Fruit fly (Drosophila melanogaster) whole organism, embryonic: ENCODE measurements around the gene dmrt11E.

Experiments used
- Atf-2 ChIP-seq: fragments of 200-800 bp; sonication (Bioruptor generic); optimal IDR thresholded peaks from 2 replicates; lab custom pipeline; 2016; ENCODE audit warnings: missing biosample characterization, missing genetic modification characterization
- Awh ChIP-seq: fragments of 200-800 bp; sonication (Bioruptor generic); IDR thresholded peaks from 2 replicates; pipeline ENCODE4, ENCODE4 v1.3.6; 2022; ENCODE audit warnings: missing biosample characterization, missing genetic modification characterization
- B-H2 ChIP-seq: fragments of 200-800 bp; sonication (Bioruptor generic); optimal IDR thresholded peaks from 2 replicates; lab custom pipeline; 2018; ENCODE audit warnings: missing biosample characterization, mild to moderate bottlenecking, missing genetic modification characterization
- Bgb ChIP-seq: fragments of 200-800 bp; sonication (Bioruptor generic); IDR thresholded peaks from 2 replicates; pipeline ENCODE4 v1.3.6; 2022; ENCODE audit warnings: missing biosample characterization, missing genetic modification characterization; ENCODE audit not compliant: partially characterized antibody
- CG10366 ChIP-seq: fragments of 200-800 bp; sonication (Bioruptor generic); IDR thresholded peaks from 2 replicates; pipeline ENCODE4 v1.3.6; 2022; ENCODE audit warnings: missing biosample characterization, missing genetic modification characterization
- CG11247 ChIP-seq: fragments of 200-800 bp; sonication (Bioruptor generic); IDR thresholded peaks from 2 replicates; pipeline ENCODE4 v1.3.6; 2022; ENCODE audit warnings: missing biosample characterization, missing genetic modification characterization
- CG11398 ChIP-seq: fragments of 200-800 bp; sonication (Bioruptor generic); optimal IDR thresholded peaks from 2 replicates; lab custom pipeline; 2016; ENCODE audit warnings: missing biosample characterization, missing genetic modification characterization
- CG11456 ChIP-seq: fragments of 200-800 bp; sonication (Bioruptor generic); IDR thresholded peaks from 3 replicates; pipeline ENCODE4 v1.3.6; 2022; ENCODE audit warnings: missing biosample characterization, missing genetic modification characterization
- CG11560 ChIP-seq: fragments of 200-800 bp; sonication (Bioruptor generic); IDR thresholded peaks from 3 replicates; pipeline ENCODE4 v1.3.6; 2022; ENCODE audit warnings: missing biosample characterization, missing genetic modification characterization
- CG12104 ChIP-seq: fragments of 200-800 bp; sonication (Bioruptor generic); optimal IDR thresholded peaks from 3 replicates; lab custom pipeline; 2016; ENCODE audit warnings: missing biosample characterization, missing genetic modification characterization
- CG16813 ChIP-seq: fragments of 200-800 bp; sonication (Bioruptor generic); IDR thresholded peaks from 3 replicates; pipeline ENCODE4 v1.3.6; 2022; ENCODE audit warnings: missing biosample characterization, missing genetic modification characterization; ENCODE audit not compliant: partially characterized antibody
- CG17361 ChIP-seq: fragments of 200-800 bp; sonication (Bioruptor generic); IDR thresholded peaks from 3 replicates; pipeline ENCODE4 v1.3.6; 2022; ENCODE audit warnings: missing biosample characterization, missing genetic modification characterization
- CG1792 ChIP-seq: fragments of 200-800 bp; sonication (Bioruptor generic); optimal IDR thresholded peaks from 2 replicates; lab custom pipeline; 2016; ENCODE audit warnings: missing biosample characterization, missing genetic modification characterization
- CG3847 ChIP-seq: fragments of 200-800 bp; sonication (Bioruptor generic); IDR thresholded peaks from 2 replicates; pipeline ENCODE4 v1.3.6; 2022; ENCODE audit warnings: missing biosample characterization, missing genetic modification characterization
- CG4328 ChIP-seq: fragments of 200-800 bp; sonication (Bioruptor generic); optimal IDR thresholded peaks from 3 replicates; lab custom pipeline; 2017; ENCODE audit warnings: missing biosample characterization, missing genetic modification reagents, missing genetic modification characterization
- CG43689 ChIP-seq: fragments of 200-800 bp; sonication (Bioruptor generic); IDR thresholded peaks from 2 replicates; pipeline ENCODE4 v1.3.6; 2022; ENCODE audit warnings: missing biosample characterization, missing genetic modification characterization
- CG4424 ChIP-seq: fragments of 200-800 bp; sonication (Bioruptor generic); optimal IDR thresholded peaks from 3 replicates; lab custom pipeline; 2016; ENCODE audit warnings: missing biosample characterization, missing genetic modification characterization
- CG6254 ChIP-seq: fragments of 200-800 bp; sonication (Bioruptor generic); optimal IDR thresholded peaks from 3 replicates; lab custom pipeline; 2017; ENCODE audit warnings: mild to moderate bottlenecking, missing biosample characterization, missing genetic modification reagents, missing genetic modification characterization
- CG6765 ChIP-seq: fragments of 200-800 bp; sonication (Bioruptor generic); optimal IDR thresholded peaks from 3 replicates; lab custom pipeline; 2017; ENCODE audit warnings: missing biosample characterization, mild to moderate bottlenecking, missing genetic modification characterization
- CG8281 ChIP-seq: fragments of 200-800 bp; sonication (Bioruptor generic); optimal IDR thresholded peaks from 2 replicates; lab custom pipeline; 2018; ENCODE audit warnings: missing biosample characterization, mild to moderate bottlenecking, missing genetic modification characterization, moderate library complexity
- CG8944 ChIP-seq: fragments of 200-800 bp; sonication (Bioruptor generic); optimal IDR thresholded peaks from 3 replicates; lab custom pipeline; 2016; ENCODE audit warnings: missing biosample characterization, missing genetic modification characterization
- Camta ChIP-seq: fragments of 200-800 bp; sonication (Bioruptor generic); optimal IDR thresholded peaks from 2 replicates; lab custom pipeline; 2016; ENCODE audit warnings: missing biosample characterization, missing genetic modification characterization
- D19A ChIP-seq: fragments of 200-800 bp; optimal IDR thresholded peaks from 3 replicates; lab custom pipeline; 2019; ENCODE audit warnings: missing biosample characterization, mild to moderate bottlenecking, missing genetic modification characterization, moderate library complexity
- E2f1 ChIP-seq: fragments of 200-800 bp; sonication (Bioruptor generic); IDR thresholded peaks from 2 replicates; pipeline ENCODE4 v1.3.6; 2022; ENCODE audit warnings: missing biosample characterization, missing genetic modification characterization
- Jarid2 ChIP-seq: fragments of 200-800 bp; sonication (Bioruptor generic); optimal IDR thresholded peaks from 3 replicates; lab custom pipeline; 2017; ENCODE audit warnings: mild to moderate bottlenecking, missing biosample characterization, missing genetic modification reagents, missing genetic modification characterization
- Nf-YA ChIP-seq: fragments of 200-800 bp; sonication (Bioruptor generic); IDR thresholded peaks from 2 replicates; pipeline ENCODE4 v1.3.6; 2022; ENCODE audit warnings: missing biosample characterization, missing genetic modification characterization
- Optix ChIP-seq: fragments of 200-800 bp; sonication (Bioruptor generic); IDR thresholded peaks from 3 replicates; pipeline ENCODE4 v1.3.6; 2022; ENCODE audit warnings: missing biosample characterization, missing genetic modification characterization
- Rx ChIP-seq: fragments of 200-800 bp; sonication (Bioruptor generic); IDR thresholded peaks from 2 replicates; pipeline ENCODE4 v1.3.6; 2022; ENCODE audit warnings: missing biosample characterization, missing genetic modification characterization
- Xbp1 ChIP-seq: fragments of 200-800 bp; sonication (Bioruptor generic); optimal IDR thresholded peaks from 3 replicates; lab custom pipeline; 2016; ENCODE audit warnings: missing biosample characterization, mild to moderate bottlenecking, missing genetic modification characterization
- ac ChIP-seq: fragments of 200-800 bp; sonication (Bioruptor generic); optimal IDR thresholded peaks from 3 replicates; lab custom pipeline; 2017; ENCODE audit warnings: missing biosample characterization, mild to moderate bottlenecking, missing genetic modification characterization
- caup ChIP-seq: fragments of 200-800 bp; sonication (Bioruptor generic); optimal IDR thresholded peaks from 3 replicates; lab custom pipeline; 2017; ENCODE audit warnings: missing biosample characterization, mild to moderate bottlenecking, missing genetic modification characterization, moderate library complexity; ENCODE audit not compliant: severe bottlenecking
- chif ChIP-seq, 2 experiments: fragments of 200-800 bp; sonication (Bioruptor generic); optimal IDR thresholded peaks; 3 replicates each; lab custom pipeline; 2016; ENCODE audit warnings: missing biosample characterization in 2 of 2, missing genetic modification characterization in 2 of 2
- chm ChIP-seq: fragments of 200-800 bp; sonication (Bioruptor generic); IDR thresholded peaks from 2 replicates; pipeline ENCODE4 v1.3.6; 2022; ENCODE audit warnings: missing biosample characterization, missing genetic modification characterization
- corto ChIP-seq: fragments of 200-800 bp; sonication (Bioruptor generic); optimal IDR thresholded peaks from 2 replicates; lab custom pipeline; 2016; ENCODE audit warnings: missing biosample characterization, mild to moderate bottlenecking, missing genetic modification characterization, moderate library complexity
- croc ChIP-seq: fragments of 200-800 bp; sonication (Bioruptor generic); conservative IDR thresholded peaks from 3 replicates; pipeline ENCODE4 v1.3.6; 2022; ENCODE audit warnings: missing biosample characterization, missing genetic modification characterization
- crol ChIP-seq: fragments of 200-800 bp; sonication (Bioruptor generic); IDR thresholded peaks from 2 replicates; pipeline ENCODE4 v1.3.6; 2022; ENCODE audit warnings: missing biosample characterization, missing genetic modification characterization
- dan ChIP-seq: fragments of 200-800 bp; sonication (Bioruptor generic); IDR thresholded peaks from 2 replicates; pipeline ENCODE4 v1.3.6; 2022; ENCODE audit warnings: missing biosample characterization, missing genetic modification characterization
- dpn ChIP-seq, 2 experiments: fragments of 200-800 bp; sonication (Bioruptor generic); optimal IDR thresholded peaks; 3 replicates each; lab custom pipeline; 2016; ENCODE audit warnings: missing biosample characterization in 2 of 2, missing genetic modification characterization in 2 of 2
- eyg ChIP-seq: fragments of 200-800 bp; sonication (Bioruptor generic); optimal IDR thresholded peaks from 3 replicates; lab custom pipeline; 2016; ENCODE audit warnings: missing biosample characterization, missing genetic modification characterization
- gfzf ChIP-seq: fragments of 200-800 bp; sonication (Bioruptor generic); optimal IDR thresholded peaks from 2 replicates; lab custom pipeline; 2016; ENCODE audit warnings: missing biosample characterization, mild to moderate bottlenecking, missing genetic modification characterization, moderate library complexity
- h ChIP-seq: fragments of >200 bp; optimal IDR thresholded peaks from 2 replicates; lab custom pipeline; 2017
- org-1 ChIP-seq: fragments of 200-800 bp; sonication (Bioruptor generic); optimal IDR thresholded peaks from 2 replicates; lab custom pipeline; 2017; ENCODE audit warnings: missing biosample characterization, missing genetic modification characterization
- pb ChIP-seq: fragments of 200-800 bp; sonication (Bioruptor generic); optimal IDR thresholded peaks from 3 replicates; lab custom pipeline; 2016; ENCODE audit warnings: missing biosample characterization, missing genetic modification characterization
- ro ChIP-seq: fragments of 200-800 bp; sonication (Bioruptor generic); IDR thresholded peaks from 2 replicates; pipeline ENCODE4 v1.3.6; 2022; ENCODE audit warnings: missing biosample characterization, missing genetic modification characterization
- sens ChIP-seq: fragments of 200-800 bp; sonication (Bioruptor generic); peaks from one replicate; lab custom pipeline; 2016; ENCODE audit warnings: missing biosample characterization, missing genetic modification characterization
- tna ChIP-seq: fragments of 200-800 bp; sonication (Bioruptor generic); IDR thresholded peaks from 2 replicates; pipeline ENCODE4 v1.3.6; 2022; ENCODE audit warnings: missing biosample characterization, missing genetic modification characterization; ENCODE audit not compliant: partially characterized antibody
- ttk ChIP-seq: fragments of 200-800 bp; sonication (Bioruptor generic); IDR thresholded peaks from 2 replicates; pipeline ENCODE4 v2.1.2; 2022; ENCODE audit warnings: missing biosample characterization, missing genetic modification characterization
- twi ChIP-seq: fragments of 200-800 bp; optimal IDR thresholded peaks from 2 replicates; lab custom pipeline; 2019; ENCODE audit warnings: missing biosample characterization, mild to moderate bottlenecking, missing genetic modification characterization, moderate library complexity
- wdn ChIP-seq: fragments of 200-800 bp; sonication (Bioruptor generic); IDR thresholded peaks from 2 replicates; pipeline ENCODE4 v1.3.6; 2022; ENCODE audit warnings: missing biosample characterization, missing genetic modification characterization

dmrt11E gene

dm6 chrX:13403962-13404830, 36.2 kb downstream of the dmrt11E start, which contains the start of gene GstT4 (continued):
- peak; percentile 99 for TF ChIP-seq D19A (tag; lab: Kevin White, UChicago)
- peak; percentile 33 for TF ChIP-seq CG4424 (GFP tag; lab: Kevin White, UChicago)
- TF ChIP-seq Rx (GFP tag; lab: Robert Waterston, UW), result 0 out of 2 replicates have a peak, but pooled peaks have one; percentile 2
- peak; percentile 18 for TF ChIP-seq CG1792 (GFP tag; lab: Kevin White, UChicago)
- TF ChIP-seq Optix (GFP tag; lab: Robert Waterston, UW), result 0 out of 3 replicates have a peak, but pooled peaks have one; percentile 5
- no peak for TF ChIP-seq CG3847 (GFP tag; lab: Robert Waterston, UW)
- TF ChIP-seq corto (GFP tag; lab: Kevin White, UChicago), result peak; percentile 72
- peak; percentile 9; the same call in 1 of the 2 replicates for TF ChIP-seq ttk (GFP tag; lab: Robert Waterston, UW)
- TF ChIP-seq org-1 (GFP tag; lab: Kevin White, UChicago), result peak; percentile 53
- peak; percentile 59; the same call in 1 of the 2 replicates for TF ChIP-seq Awh (GFP tag; lab: Robert Waterston, UW)
- TF ChIP-seq Atf-2 (GFP tag; lab: Kevin White, UChicago), result peak; percentile 50
- peak; percentile 81 for TF ChIP-seq CG17361 (GFP tag; lab: Robert Waterston, UW)
- no peak for TF ChIP-seq tna (GFP tag; lab: Robert Waterston, UW)
- peak; percentile 43 for TF ChIP-seq CG11398 (GFP tag; lab: Kevin White, UChicago)
- TF ChIP-seq Camta (GFP tag; lab: Kevin White, UChicago), result no peak
- TF ChIP-seq CG16813 (GFP tag; lab: Robert Waterston, UW), result no peak
- TF ChIP-seq CG11456 (GFP tag; lab: Robert Waterston, UW), result peak; percentile 76
- 0 out of 3 replicates have a peak, but pooled peaks have one; percentile 12 for TF ChIP-seq croc (GFP tag; lab: Robert Waterston, UW)
- TF ChIP-seq CG8281 (tag; lab: Kevin White, UChicago), result no peak
- TF ChIP-seq dpn (GFP tag; optimal IDR thresholded peaks at IDR 0.05; lab: Kevin White, UChicago), result peak; percentile 54 to 61
- no peak for TF ChIP-seq CG4328 (GFP tag; lab: Kevin White, UChicago)
- peak; percentile 4 for TF ChIP-seq eyg
- no peak for TF ChIP-seq ac (GFP tag; lab: Kevin White, UChicago)
- no peak for TF ChIP-seq CG6254 (GFP tag; lab: Kevin White, UChicago)
- TF ChIP-seq caup (GFP tag; lab: Kevin White, UChicago), result peak; percentile 31
- 0 out of 2 replicates have a peak, but pooled peaks have one; percentile 14 for TF ChIP-seq Bgb
- TF ChIP-seq CG10366 (GFP tag; lab: Robert Waterston, UW), result peak; percentile 63
- TF ChIP-seq twi (tag; lab: Kevin White, UChicago), result peak; percentile 19
- peak; percentile 5 for TF ChIP-seq pb (GFP tag; lab: Kevin White, UChicago)
- 0 out of 3 replicates have a peak, but pooled peaks have one; percentile 26 for TF ChIP-seq CG11560 (tag; lab: Robert Waterston, UW)
- peak; percentile 44 for TF ChIP-seq CG8944 (GFP tag; lab: Kevin White, UChicago)
- TF ChIP-seq chm, result peak; percentile 46; the same call in 1 of the 2 replicates
- peak in 1 of 2 experiments; percentile 13 for TF ChIP-seq chif (GFP tag; optimal IDR thresholded peaks at IDR 0.05; lab: Kevin White, UChicago)
- no peak for TF ChIP-seq h (lab: Kevin White, UChicago)
- TF ChIP-seq CG11247 (GFP tag; lab: Robert Waterston, UW), result peak; percentile 50
- peak; percentile 8 for TF ChIP-seq CG12104 (GFP tag; lab: Kevin White, UChicago)
- TF ChIP-seq Jarid2, result peak; percentile 66
- peak; percentile 45; the same call in 1 of the 2 replicates for TF ChIP-seq ro
- no peak for TF ChIP-seq CG6765 (GFP tag; lab: Kevin White, UChicago)
- TF ChIP-seq B-H2 (GFP tag; lab: Kevin White, UChicago), result no peak
- TF ChIP-seq crol (GFP tag; lab: Robert Waterston, UW), result peak; percentile 86
- 0 out of 2 replicates have a peak, but pooled peaks have one; percentile 8 for TF ChIP-seq wdn (GFP tag; lab: Robert Waterston, UW)
- peak; percentile 49 for TF ChIP-seq Xbp1 (GFP tag; lab: Kevin White, UChicago)
- peak; percentile 87 for TF ChIP-seq sens (GFP tag; lab: Kevin White, UChicago)
- TF ChIP-seq gfzf (GFP tag; lab: Kevin White, UChicago), result no peak
- no peak for TF ChIP-seq Nf-YA (GFP tag; lab: Robert Waterston, UW)
- TF ChIP-seq CG43689, result peak; percentile 39; the same call in 1 of the 2 replicates
- TF ChIP-seq E2f1 (GFP tag; lab: Robert Waterston, UW), result 0 out of 2 replicates have a peak, but pooled peaks have one; percentile 13
- TF ChIP-seq dan (GFP tag; lab: Robert Waterston, UW), result no peak
